Comparison of ENCODE assay signal across 1 fruit fly cellular context in the genomic region with DNA sequence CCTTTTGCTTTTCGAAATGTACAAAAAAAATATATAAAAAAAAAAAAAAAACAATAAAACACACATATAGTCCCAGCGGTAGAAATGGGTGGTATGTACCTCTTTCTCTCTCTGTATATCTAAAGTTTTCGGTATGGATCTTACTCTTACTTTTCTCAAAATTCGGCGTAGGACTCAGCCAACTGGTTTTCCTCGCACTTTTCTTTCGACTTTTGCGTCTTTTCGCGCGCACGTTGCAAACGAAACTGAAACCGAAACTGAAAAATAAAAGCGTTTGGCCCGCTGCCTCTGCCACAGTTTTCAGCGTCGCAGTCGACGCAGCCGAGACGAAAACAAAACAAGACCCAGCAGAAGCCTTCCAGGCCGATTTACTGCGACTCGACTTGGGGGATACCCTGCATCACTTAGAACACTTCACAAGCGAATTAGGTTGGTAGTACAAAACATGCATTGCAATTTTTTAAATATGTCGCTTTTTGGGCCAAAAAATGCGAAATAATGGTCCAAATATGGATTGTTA.
A peak's percentile ranks its signal among the peaks of the same experiment; 100 is the strongest.
TF ChIP-seq lines count a peak whose summit lies in the region.

CG1572 (minus strand) TSS at position 266 of the 520 bp plus-strand sequence.

TF ChIP-seq in whole organism, embryonic, 481 proteins besides CTCF, POLR2A, EP300 and RAD21 (continued from another document and continues in another):
- no peak for TF ChIP-seq croc (GFP tag; conservative IDR thresholded peaks at IDR 0.05; lab: Robert Waterston, UW)
- TF ChIP-seq Ada2b (GFP tag; IDR thresholded peaks at IDR 0.05; lab: Robert Waterston, UW) = no peak
- peak; percentile 53; the same call in 1 of the 2 replicates for TF ChIP-seq Bgb (GFP tag; IDR thresholded peaks at IDR 0.05; lab: Robert Waterston, UW; ENCODE audit: partially characterized antibody)
- TF ChIP-seq CG9727 (GFP tag; optimal IDR thresholded peaks at IDR 0.05; lab: Kevin White, UChicago) = no peak
- TF ChIP-seq Hr78 (GFP tag; optimal IDR thresholded peaks at IDR 0.05; lab: Kevin White, UChicago) = no peak
- no peak for TF ChIP-seq chn (GFP tag; optimal IDR thresholded peaks at IDR 0.05; lab: Kevin White, UChicago)
- TF ChIP-seq Mad (GFP tag; optimal IDR thresholded peaks at IDR 0.05; lab: Kevin White, UChicago) = no peak
- TF ChIP-seq HmgZ (tag; optimal IDR thresholded peaks at IDR 0.05; lab: Kevin White, UChicago) = no peak
- TF ChIP-seq CG2875 (GFP tag; optimal IDR thresholded peaks at IDR 0.05; lab: Kevin White, UChicago) = no peak
- TF ChIP-seq Hsf (GFP tag; optimal IDR thresholded peaks at IDR 0.05; lab: Kevin White, UChicago) = no peak
- no peak for TF ChIP-seq CG5180 (GFP tag; optimal IDR thresholded peaks at IDR 0.05; lab: Kevin White, UChicago)
- TF ChIP-seq Hey (tag; optimal IDR thresholded peaks at IDR 0.05; lab: Kevin White, UChicago) = no peak
- no peak for TF ChIP-seq CG1647 (GFP tag; optimal IDR thresholded peaks at IDR 0.05; lab: Kevin White, UChicago)
- peak; percentile 31; the same call in 1 of the 2 replicates for TF ChIP-seq lmd (GFP tag; IDR thresholded peaks at IDR 0.05; lab: Robert Waterston, UW)
- TF ChIP-seq CG12155 (GFP tag; optimal IDR thresholded peaks at IDR 0.05; lab: Kevin White, UChicago) = no peak
- TF ChIP-seq luna (GFP tag; optimal IDR thresholded peaks at IDR 0.05; lab: Kevin White, UChicago) = no peak
- TF ChIP-seq CG10959 (GFP tag; IDR thresholded peaks at IDR 0.05; lab: Robert Waterston, UW) = no peak
- peak; percentile 25 for TF ChIP-seq BtbVII (GFP tag; optimal IDR thresholded peaks at IDR 0.05; lab: Kevin White, UChicago)
- TF ChIP-seq gro (GFP tag; optimal IDR thresholded peaks at IDR 0.05; lab: Kevin White, UChicago) = no peak
- TF ChIP-seq CG18476 (GFP tag; optimal IDR thresholded peaks at IDR 0.05; lab: Kevin White, UChicago) = no peak
- TF ChIP-seq Xbp1 (GFP tag; optimal IDR thresholded peaks at IDR 0.05; lab: Kevin White, UChicago) = peak; percentile 14
- no peak for TF ChIP-seq CG34376 (GFP tag; optimal IDR thresholded peaks at IDR 0.05; lab: Kevin White, UChicago)
- TF ChIP-seq CG2712 (tag; optimal IDR thresholded peaks at IDR 0.05; lab: Kevin White, UChicago) = no peak
- no peak for TF ChIP-seq CG11723 (GFP tag; optimal IDR thresholded peaks at IDR 0.05; lab: Kevin White, UChicago)
- no peak for TF ChIP-seq CG18619 (GFP tag; optimal IDR thresholded peaks at IDR 0.05; lab: Kevin White, UChicago)
- no peak for TF ChIP-seq CG1529 (GFP tag; optimal IDR thresholded peaks at IDR 0.05; lab: Kevin White, UChicago)
- TF ChIP-seq chm (GFP tag; IDR thresholded peaks at IDR 0.05; lab: Robert Waterston, UW) = peak; percentile 23; the same call in 1 of the 2 replicates
- no peak for TF ChIP-seq slp2 (GFP tag; optimal IDR thresholded peaks at IDR 0.05; lab: Kevin White, UChicago)
- TF ChIP-seq CG16779 (GFP tag; IDR thresholded peaks at IDR 0.05; lab: Robert Waterston, UW) = no peak
- TF ChIP-seq abd-A (tag; optimal IDR thresholded peaks at IDR 0.05; lab: Kevin White, UChicago) = no peak
- TF ChIP-seq mirr (GFP tag; optimal IDR thresholded peaks at IDR 0.05; lab: Kevin White, UChicago) = no peak
- peak; percentile 23; the same call in 1 of the 2 replicates for TF ChIP-seq E2f2 (GFP tag; IDR thresholded peaks at IDR 0.05; lab: Robert Waterston, UW)
- TF ChIP-seq CG1603 (tag; optimal IDR thresholded peaks at IDR 0.05; lab: Kevin White, UChicago) = no peak
- TF ChIP-seq Fer3 (tag; optimal IDR thresholded peaks at IDR 0.05; lab: Kevin White, UChicago) = no peak
- TF ChIP-seq Myb (GFP tag; optimal IDR thresholded peaks at IDR 0.05; lab: Kevin White, UChicago) = no peak
- no peak for TF ChIP-seq ewg (GFP tag; optimal IDR thresholded peaks at IDR 0.05; lab: Kevin White, UChicago)
- TF ChIP-seq Gsc (GFP tag; IDR thresholded peaks at IDR 0.05; lab: Robert Waterston, UW) = no peak
- TF ChIP-seq CG43689 (GFP tag; IDR thresholded peaks at IDR 0.05; lab: Robert Waterston, UW) = no peak
- TF ChIP-seq Dbx (GFP tag; IDR thresholded peaks at IDR 0.05; lab: Robert Waterston, UW) = peak; percentile 49; the same call in 2 of the 3 replicates
- TF ChIP-seq sd (tag; optimal IDR thresholded peaks at IDR 0.05; lab: Kevin White, UChicago) = no peak
- no peak for TF ChIP-seq NC2α (GFP tag; optimal IDR thresholded peaks at IDR 0.05; lab: Kevin White, UChicago)
- TF ChIP-seq Stat92E (GFP tag; optimal IDR thresholded peaks at IDR 0.05; lab: Kevin White, UChicago) = no peak
- TF ChIP-seq CG14050 (GFP tag; IDR thresholded peaks at IDR 0.05; lab: Robert Waterston, UW) = no peak
- no peak for TF ChIP-seq CG2889 (GFP tag; IDR thresholded peaks at IDR 0.05; lab: Robert Waterston, UW)
- peak; percentile 20 for TF ChIP-seq NfI (GFP tag; optimal IDR thresholded peaks at IDR 0.05; lab: Kevin White, UChicago)
- TF ChIP-seq CG15696 (tag; optimal IDR thresholded peaks at IDR 0.05; lab: Kevin White, UChicago) = no peak
- TF ChIP-seq CG6813 (GFP tag; optimal IDR thresholded peaks at IDR 0.05; lab: Kevin White, UChicago) = no peak
- no peak for TF ChIP-seq prd (optimal IDR thresholded peaks at IDR 0.05; lab: Kevin White, UChicago)
- no peak for TF ChIP-seq prd (GFP tag; IDR thresholded peaks at IDR 0.05; lab: Robert Waterston, UW)
- no peak for TF ChIP-seq CG12219 (GFP tag; optimal IDR thresholded peaks at IDR 0.05; lab: Kevin White, UChicago)
- TF ChIP-seq vnd (GFP tag; IDR thresholded peaks at IDR 0.05; lab: Robert Waterston, UW; ENCODE audit: partially characterized antibody) = no peak
- TF ChIP-seq CG11456 (GFP tag; IDR thresholded peaks at IDR 0.05; lab: Robert Waterston, UW) = no peak
- no peak for TF ChIP-seq CG16815 (GFP tag; optimal IDR thresholded peaks at IDR 0.05; lab: Kevin White, UChicago)
- TF ChIP-seq Eip74EF (GFP tag; optimal IDR thresholded peaks at IDR 0.05; lab: Kevin White, UChicago) = no peak
- no peak for TF ChIP-seq tna (GFP tag; IDR thresholded peaks at IDR 0.05; lab: Robert Waterston, UW; ENCODE audit: partially characterized antibody)
- no peak for TF ChIP-seq CG8089 (GFP tag; optimal IDR thresholded peaks at IDR 0.05; lab: Kevin White, UChicago)
- TF ChIP-seq danr (GFP tag; IDR thresholded peaks at IDR 0.05; lab: Robert Waterston, UW) = no peak
- TF ChIP-seq Lim3 (GFP tag; IDR thresholded peaks at IDR 0.05; lab: Robert Waterston, UW) = no peak
- no peak for TF ChIP-seq Camta (GFP tag; optimal IDR thresholded peaks at IDR 0.05; lab: Kevin White, UChicago)
- TF ChIP-seq eyg (GFP tag; optimal IDR thresholded peaks at IDR 0.05; lab: Kevin White, UChicago) = no peak
- TF ChIP-seq CG11504 (tag; optimal IDR thresholded peaks at IDR 0.05; lab: Kevin White, UChicago) = no peak
- no peak for TF ChIP-seq bigmax (GFP tag; optimal IDR thresholded peaks at IDR 0.05; lab: Kevin White, UChicago)
- TF ChIP-seq Optix (GFP tag; IDR thresholded peaks at IDR 0.05; lab: Robert Waterston, UW) = no peak
- no peak for TF ChIP-seq CG6683 (GFP tag; optimal IDR thresholded peaks at IDR 0.05; lab: Kevin White, UChicago)
- TF ChIP-seq slou (GFP tag; optimal IDR thresholded peaks at IDR 0.05; lab: Kevin White, UChicago) = no peak
- no peak for TF ChIP-seq mld (GFP tag; IDR thresholded peaks at IDR 0.05; lab: Robert Waterston, UW; ENCODE audit: partially characterized antibody)
- TF ChIP-seq trem (tag; optimal IDR thresholded peaks at IDR 0.05; lab: Kevin White, UChicago) = no peak
- TF ChIP-seq cas (GFP tag; IDR thresholded peaks at IDR 0.05; lab: Robert Waterston, UW) = no peak
- no peak for TF ChIP-seq twi (tag; optimal IDR thresholded peaks at IDR 0.05; lab: Kevin White, UChicago)
- TF ChIP-seq dysf (GFP tag; IDR thresholded peaks at IDR 0.05; lab: Robert Waterston, UW) = no peak
- no peak for TF ChIP-seq stc (GFP tag; IDR thresholded peaks at IDR 0.05; lab: Robert Waterston, UW)
- no peak for TF ChIP-seq CG17186 (GFP tag; optimal IDR thresholded peaks at IDR 0.05; lab: Kevin White, UChicago)
- no peak for TF ChIP-seq NFAT (GFP tag; IDR thresholded peaks at IDR 0.05; lab: Robert Waterston, UW)
- no peak for TF ChIP-seq Trl (optimal IDR thresholded peaks at IDR 0.05; lab: Kevin White, UChicago)
- TF ChIP-seq Trl (GFP tag; optimal IDR thresholded peaks at IDR 0.05; lab: Kevin White, UChicago) = no peak
- TF ChIP-seq CrebB (tag; optimal IDR thresholded peaks at IDR 0.05; lab: Kevin White, UChicago) = no peak
- TF ChIP-seq CG10274 (GFP tag; optimal IDR thresholded peaks at IDR 0.05; lab: Kevin White, UChicago) = no peak
- peak; percentile 30 for TF ChIP-seq CG13894 (tag; optimal IDR thresholded peaks at IDR 0.05; lab: Kevin White, UChicago)
- TF ChIP-seq Aef1 (GFP tag; IDR thresholded peaks at IDR 0.05; lab: Robert Waterston, UW) = no peak
- no peak for TF ChIP-seq CG4820 (GFP tag; optimal IDR thresholded peaks at IDR 0.05; lab: Kevin White, UChicago)
- no peak for TF ChIP-seq tx (GFP tag; optimal IDR thresholded peaks at IDR 0.05; lab: Kevin White, UChicago)
- TF ChIP-seq CG15011 (GFP tag; optimal IDR thresholded peaks at IDR 0.05; lab: Kevin White, UChicago) = no peak
- no peak for TF ChIP-seq Antp (GFP tag; optimal IDR thresholded peaks at IDR 0.05; lab: Kevin White, UChicago)
- no peak for TF ChIP-seq Lpt (GFP tag; optimal IDR thresholded peaks at IDR 0.05; lab: Kevin White, UChicago)
- no peak for TF ChIP-seq CG13424 (tag; optimal IDR thresholded peaks at IDR 0.05; lab: Kevin White, UChicago)
- no peak for TF ChIP-seq CG4854 (GFP tag; optimal IDR thresholded peaks at IDR 0.05; lab: Kevin White, UChicago)
- TF ChIP-seq Poxn (GFP tag; IDR thresholded peaks at IDR 0.05; lab: Robert Waterston, UW) = no peak
- TF ChIP-seq ham (GFP tag; IDR thresholded peaks at IDR 0.05; lab: Robert Waterston, UW) = no peak
- no peak for TF ChIP-seq Tbp (GFP tag; optimal IDR thresholded peaks at IDR 0.05; lab: Kevin White, UChicago)
- no peak for TF ChIP-seq Pdp1 (GFP tag; optimal IDR thresholded peaks at IDR 0.05; lab: Kevin White, UChicago)
- no peak for TF ChIP-seq aop (GFP tag; IDR thresholded peaks at IDR 0.05; lab: Robert Waterston, UW)
- no peak for TF ChIP-seq CG15269 (tag; optimal IDR thresholded peaks at IDR 0.05; lab: Kevin White, UChicago)
- TF ChIP-seq zen2 (GFP tag; IDR thresholded peaks at IDR 0.05; lab: Robert Waterston, UW; ENCODE audit: partially characterized antibody) = no peak
- no peak for TF ChIP-seq Kr (GFP tag; optimal IDR thresholded peaks at IDR 0.05; lab: Kevin White, UChicago)
- TF ChIP-seq CG8944 (GFP tag; optimal IDR thresholded peaks at IDR 0.05; lab: Kevin White, UChicago) = no peak
- no peak for TF ChIP-seq nau (GFP tag; optimal IDR thresholded peaks at IDR 0.05; lab: Kevin White, UChicago)
- TF ChIP-seq crp (GFP tag; optimal IDR thresholded peaks at IDR 0.05; lab: Kevin White, UChicago) = no peak
- no peak for TF ChIP-seq eve (GFP tag; optimal IDR thresholded peaks at IDR 0.05; lab: Kevin White, UChicago)
- TF ChIP-seq Six4 (GFP tag; optimal IDR thresholded peaks at IDR 0.05; lab: Kevin White, UChicago) = no peak
- no peak for TF ChIP-seq unpg (GFP tag; optimal IDR thresholded peaks at IDR 0.05; lab: Kevin White, UChicago)
- TF ChIP-seq CG30431 (GFP tag; optimal IDR thresholded peaks at IDR 0.05; lab: Kevin White, UChicago) = no peak
- TF ChIP-seq CG17328 (GFP tag; IDR thresholded peaks at IDR 0.05; lab: Robert Waterston, UW) = no peak
- no peak for TF ChIP-seq NK7.1 (GFP tag; optimal IDR thresholded peaks at IDR 0.05; lab: Kevin White, UChicago)
- no peak for TF ChIP-seq Hr3 (GFP tag; optimal IDR thresholded peaks at IDR 0.05; lab: Kevin White, UChicago)
- no peak for TF ChIP-seq CG14710 (tag; optimal IDR thresholded peaks at IDR 0.05; lab: Kevin White, UChicago)
- no peak for TF ChIP-seq CG3407 (GFP tag; optimal IDR thresholded peaks at IDR 0.05; lab: Kevin White, UChicago)
- no peak for TF ChIP-seq BEAF-32 (GFP tag; optimal IDR thresholded peaks at IDR 0.05; lab: Kevin White, UChicago)
- no peak for TF ChIP-seq Hr39 (optimal IDR thresholded peaks at IDR 0.05; lab: Kevin White, UChicago)
- no peak for TF ChIP-seq CG8388 (GFP tag; optimal IDR thresholded peaks at IDR 0.05; lab: Kevin White, UChicago)
- TF ChIP-seq wek (GFP tag; optimal IDR thresholded peaks at IDR 0.05; lab: Kevin White, UChicago) = no peak
- TF ChIP-seq Sin3A (optimal IDR thresholded peaks at IDR 0.05; lab: Kevin White, UChicago) = no peak
- TF ChIP-seq Dip3 (GFP tag; optimal IDR thresholded peaks at IDR 0.05; lab: Kevin White, UChicago) = no peak
- TF ChIP-seq tup (GFP tag; optimal IDR thresholded peaks at IDR 0.05; lab: Kevin White, UChicago) = no peak
- TF ChIP-seq Hmr (GFP tag; optimal IDR thresholded peaks at IDR 0.05; lab: Kevin White, UChicago) = peak; percentile 16
- peak; percentile 11 for TF ChIP-seq Meics (GFP tag; optimal IDR thresholded peaks at IDR 0.05; lab: Kevin White, UChicago)
- TF ChIP-seq Rx (GFP tag; IDR thresholded peaks at IDR 0.05; lab: Robert Waterston, UW) = no peak
- 0 out of 2 replicates have a peak, but pooled peaks have one; percentile 29 for TF ChIP-seq CG6689 (GFP tag; IDR thresholded peaks at IDR 0.05; lab: Robert Waterston, UW)
- no peak for TF ChIP-seq dan (GFP tag; IDR thresholded peaks at IDR 0.05; lab: Robert Waterston, UW)
- TF ChIP-seq fu2 (GFP tag; optimal IDR thresholded peaks at IDR 0.05; lab: Kevin White, UChicago) = no peak
- TF ChIP-seq CG17829 (tag; optimal IDR thresholded peaks at IDR 0.05; lab: Kevin White, UChicago) = no peak
- TF ChIP-seq Nf-YC (tag; optimal IDR thresholded peaks at IDR 0.05; lab: Kevin White, UChicago) = no peak
- TF ChIP-seq org-1 (GFP tag; optimal IDR thresholded peaks at IDR 0.05; lab: Kevin White, UChicago) = no peak
- no peak for TF ChIP-seq CG7786 (GFP tag; optimal IDR thresholded peaks at IDR 0.05; lab: Kevin White, UChicago)
- TF ChIP-seq exex (tag; optimal IDR thresholded peaks at IDR 0.05; lab: Kevin White, UChicago) = no peak
- TF ChIP-seq schlank (tag; optimal IDR thresholded peaks at IDR 0.05; lab: Kevin White, UChicago) = no peak
- no peak for TF ChIP-seq HLH4C (GFP tag; IDR thresholded peaks at IDR 0.05; lab: Robert Waterston, UW; ENCODE audit: partially characterized antibody)
- TF ChIP-seq CG4328 (GFP tag; optimal IDR thresholded peaks at IDR 0.05; lab: Kevin White, UChicago) = no peak
- no peak for TF ChIP-seq CG11560 (tag; IDR thresholded peaks at IDR 0.05; lab: Robert Waterston, UW)
- TF ChIP-seq Atf6 (GFP tag; IDR thresholded peaks at IDR 0.05; lab: Robert Waterston, UW) = no peak
- no peak for TF ChIP-seq Doc2 (GFP tag; IDR thresholded peaks at IDR 0.05; lab: Robert Waterston, UW)
- TF ChIP-seq CG12942 (GFP tag; optimal IDR thresholded peaks at IDR 0.05; lab: Kevin White, UChicago) = no peak
- TF ChIP-seq CG33213 (GFP tag; optimal IDR thresholded peaks at IDR 0.05; lab: Kevin White, UChicago) = no peak
- TF ChIP-seq en (GFP tag; optimal IDR thresholded peaks at IDR 0.05; lab: Kevin White, UChicago) = no peak
